Fruit fly (Drosophila melanogaster): ENCODE measurements around the gene msl-2.
A peak's percentile ranks its signal among the peaks of the same experiment; 100 is the strongest.

The msl-2 gene

DNA sequence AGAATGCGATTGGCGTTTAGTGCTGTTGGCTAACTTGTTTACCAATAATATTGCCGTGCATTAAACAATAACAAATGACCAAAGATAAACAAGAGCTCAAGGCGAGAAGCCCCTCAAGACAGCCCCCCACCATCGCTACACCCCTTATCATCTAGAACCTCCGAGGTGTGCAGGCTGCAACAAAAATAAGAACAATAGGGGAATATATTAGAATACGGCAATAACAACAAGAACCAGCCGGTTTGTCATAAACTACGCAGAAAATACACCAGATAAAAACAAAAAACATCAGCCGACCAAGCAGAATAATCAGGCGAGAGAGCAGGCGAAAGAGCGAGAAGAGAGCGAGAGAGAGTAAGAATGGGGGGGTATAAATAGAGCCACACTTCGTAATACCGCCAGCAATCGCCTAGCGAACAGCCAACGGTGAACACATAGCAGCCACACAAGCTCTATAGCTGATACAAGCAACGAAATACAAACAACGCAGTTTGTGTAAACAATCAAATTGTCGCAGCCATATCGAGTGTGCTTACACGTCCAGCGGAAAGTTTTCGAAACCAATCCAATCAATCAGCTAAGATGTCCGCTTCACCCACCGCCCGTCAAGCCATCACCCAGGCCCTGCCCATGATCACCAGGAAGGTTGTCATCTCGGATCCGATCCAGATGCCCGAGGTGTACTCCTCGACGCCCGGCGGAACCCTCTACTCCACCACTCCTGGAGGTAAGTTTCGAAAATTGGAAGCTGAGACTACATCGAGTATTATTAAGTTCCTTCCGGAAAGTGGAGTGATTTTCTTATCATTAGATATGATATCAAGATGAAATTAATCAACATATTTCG is 12.3 kb upstream of the msl-2 start, which contains the start of gene Thor (continued):
- TF ChIP-seq wek (GFP tag; optimal IDR thresholded peaks at IDR 0.05) (peak; percentile 82), sug (tag; optimal IDR thresholded peaks at IDR 0.05) (peak; percentile 77), Dek (tag; optimal IDR thresholded peaks at IDR 0.05) (peak; percentile 25), tio (GFP tag; optimal IDR thresholded peaks at IDR 0.05) (no peak), Max (GFP tag; optimal IDR thresholded peaks at IDR 0.05) (peak; percentile 49), CG5245 (GFP tag; optimal IDR thresholded peaks at IDR 0.05) (peak; percentile 39), sc (optimal IDR thresholded peaks at IDR 0.05) (no peak), sc (GFP tag; optimal IDR thresholded peaks at IDR 0.05) (peak; percentile 41), CG17328 (GFP tag; IDR thresholded peaks at IDR 0.05) (peak; percentile 75), CG1024 (GFP tag; IDR thresholded peaks at IDR 0.05) (peak; percentile 76), cg (GFP tag; optimal IDR thresholded peaks at IDR 0.05) (peak; percentile 19), CG14014 (GFP tag; IDR thresholded peaks at IDR 0.05) (peak; percentile 64; the same call in 1 of the 2 replicates), CG6175 (GFP tag; IDR thresholded peaks at IDR 0.05) (peak; percentile 75), gsb-n (tag; optimal IDR thresholded peaks at IDR 0.05) (peak; percentile 31), Atf-2 (GFP tag; optimal IDR thresholded peaks at IDR 0.05) (peak; percentile 50), Opbp (GFP tag; IDR thresholded peaks at IDR 0.05; ENCODE audit: partially characterized antibody) (peak; percentile 71), sna (GFP tag; IDR thresholded peaks at IDR 0.05; ENCODE audit: partially characterized antibody) (peak; percentile 48; the same call in 1 of the 2 replicates), gsb (GFP tag; IDR thresholded peaks at IDR 0.05) (peak; percentile 68), CG33213 (GFP tag; optimal IDR thresholded peaks at IDR 0.05) (peak; percentile 67), CG10462 (GFP tag; optimal IDR thresholded peaks at IDR 0.05) (peak; percentile 43), CrebB (tag; optimal IDR thresholded peaks at IDR 0.05) (peak; percentile 87), dan (GFP tag; IDR thresholded peaks at IDR 0.05) (no peak), chn (GFP tag; optimal IDR thresholded peaks at IDR 0.05) (peak; percentile 64), CG30020 (tag; optimal IDR thresholded peaks at IDR 0.05) (no peak), vnd (GFP tag; IDR thresholded peaks at IDR 0.05; ENCODE audit: partially characterized antibody) (no peak), crp (GFP tag; optimal IDR thresholded peaks at IDR 0.05) (peak in 1 of 2 experiments; percentile 19), insv (GFP tag; optimal IDR thresholded peaks at IDR 0.05) (peak in 1 of 2 experiments; percentile 25), CG8290 (GFP tag; optimal IDR thresholded peaks at IDR 0.05) (no peak), CG8290 (tag; optimal IDR thresholded peaks at IDR 0.05) (peak; percentile 65 to 94), Hr3 (GFP tag; optimal IDR thresholded peaks at IDR 0.05) (peak; percentile 13), HHEX (GFP tag; optimal IDR thresholded peaks at IDR 0.05) (peak; percentile 78), Oli (tag; optimal IDR thresholded peaks at IDR 0.05) (no peak), CG16863 (GFP tag; optimal IDR thresholded peaks at IDR 0.05) (peak; percentile 62), sens-2 (GFP tag; IDR thresholded peaks at IDR 0.05) (0 out of 2 replicates have a peak, but pooled peaks have one; percentile 63), CG7357 (GFP tag; IDR thresholded peaks at IDR 0.05) (no peak), ac (GFP tag; optimal IDR thresholded peaks at IDR 0.05) (peak; percentile 56), Xbp1 (GFP tag; optimal IDR thresholded peaks at IDR 0.05) (peak; percentile 35), CG6765 (GFP tag; optimal IDR thresholded peaks at IDR 0.05) (peak; percentile 62), ci (GFP tag; IDR thresholded peaks at IDR 0.05) (peak; percentile 93), chm (GFP tag; IDR thresholded peaks at IDR 0.05) (peak; percentile 95), CG11085 (GFP tag; IDR thresholded peaks at IDR 0.05) (peak; percentile 41; the same call in 1 of the 2 replicates), jumu (GFP tag; optimal IDR thresholded peaks at IDR 0.05) (peak; percentile 62), CG11504 (tag; optimal IDR thresholded peaks at IDR 0.05) (peak; percentile 42), ash1 (GFP tag; optimal IDR thresholded peaks at IDR 0.05) (peak; percentile 77), CG3163 (GFP tag; optimal IDR thresholded peaks at IDR 0.05) (peak; percentile 73), CG9727 (GFP tag; optimal IDR thresholded peaks at IDR 0.05) (peak; percentile 79), CG10147 (GFP tag; optimal IDR thresholded peaks at IDR 0.05) (peak; percentile 6), Fer1 (GFP tag; optimal IDR thresholded peaks at IDR 0.05) (peak; percentile 79), CG42726 (GFP tag; IDR thresholded peaks at IDR 0.05; ENCODE audit: partially characterized antibody) (peak; percentile 91)
